Worm (Caenorhabditis elegans): ENCODE data around the gene cutl-1.

cutl-1 gene

DNA sequence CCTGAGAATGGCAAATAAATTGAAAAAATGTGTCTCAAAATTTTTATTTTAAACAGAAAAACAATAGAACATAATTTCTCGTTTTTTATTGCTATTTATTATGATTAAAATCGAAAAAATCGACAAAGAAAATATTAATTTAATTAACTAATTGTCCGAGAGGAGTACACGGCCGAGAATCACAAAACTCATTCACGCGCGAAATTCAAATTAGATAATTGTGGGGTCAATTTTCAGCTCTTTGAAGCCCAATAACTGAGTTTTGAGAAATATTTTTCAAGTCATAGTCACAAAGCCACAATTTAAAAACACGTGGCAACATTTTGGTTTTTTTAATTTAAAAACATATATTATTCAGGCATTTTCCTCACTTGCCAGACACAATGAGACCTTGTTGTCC lies 3.2 kb upstream of the cutl-1 start:
- TF ChIP-seq blmp-1 (tag; optimal IDR thresholded peaks at IDR 0.05) (no peak), ces-1 (GFP tag; optimal IDR thresholded peaks at IDR 0.05) (peak; percentile 68)

DNA sequence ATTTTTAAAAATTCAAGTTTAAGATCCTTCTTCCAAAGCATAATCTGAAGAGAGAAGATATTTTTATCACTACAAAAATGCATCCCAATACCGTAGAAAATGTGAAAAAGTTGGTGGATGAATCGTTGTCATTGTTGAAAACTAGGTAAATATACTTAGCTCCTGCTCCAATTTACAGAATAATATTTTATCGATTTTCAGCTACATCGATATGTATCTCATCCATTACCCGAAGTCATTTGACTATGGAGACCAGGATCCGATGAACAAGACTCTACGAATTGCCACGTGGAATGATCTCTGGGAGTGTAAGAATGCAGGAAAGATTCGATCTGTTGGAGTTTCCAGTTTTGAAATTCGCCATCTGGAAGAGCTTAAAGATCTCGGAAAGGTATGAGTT lies 2.5 kb upstream of the cutl-1 start:
- TF ChIP-seq unc-62 (GFP tag; optimal IDR thresholded peaks at IDR 0.05) (no peak), ces-1 (GFP tag; optimal IDR thresholded peaks at IDR 0.05) (no peak), zip-8 (tag; optimal IDR thresholded peaks at IDR 0.05) (no peak), M03D4.4 (tag; optimal IDR thresholded peaks at IDR 0.05) (no peak), nhr-237 (tag; optimal IDR thresholded peaks at IDR 0.05) (no peak), unc-39 (tag; optimal IDR thresholded peaks at IDR 0.05) (no peak), sptf-1 (tag; optimal IDR thresholded peaks at IDR 0.05) (no peak), nhr-28 (tag; optimal IDR thresholded peaks at IDR 0.05) (no peak), cnd-1 (tag; optimal IDR thresholded peaks at IDR 0.05) (no peak)

- TF ChIP-seq mab-5 (tag; optimal IDR thresholded peaks at IDR 0.05) (no peak), ham-2 (GFP tag; optimal IDR thresholded peaks at IDR 0.05) (no peak), blmp-1 (tag; optimal IDR thresholded peaks at IDR 0.05) (no peak), hlh-1 (tag; optimal IDR thresholded peaks at IDR 0.05) (no peak), sptf-1 (tag; optimal IDR thresholded peaks at IDR 0.05) (no peak), bed-3 (GFP tag; optimal IDR thresholded peaks at IDR 0.05) (no peak), nhr-12 (tag; optimal IDR thresholded peaks at IDR 0.05) (no peak), lin-32 (GFP tag; optimal IDR thresholded peaks at IDR 0.05) (no peak), unc-120 (tag; optimal IDR thresholded peaks at IDR 0.05; ENCODE audit: poor library complexity, severe bottlenecking) (no peak), nhr-2 (tag; optimal IDR thresholded peaks at IDR 0.05) (no peak), ceh-83 (GFP tag; optimal IDR thresholded peaks at IDR 0.05) (no peak), pha-4 (tag; optimal IDR thresholded peaks at IDR 0.05) (no peak), snpc-4 (tag; optimal IDR thresholded peaks at IDR 0.05) (no peak), sem-2 (GFP tag; optimal IDR thresholded peaks at IDR 0.05) (no peak), nhr-76 (tag; optimal IDR thresholded peaks at IDR 0.05) (no peak), unc-62 (GFP tag; optimal IDR thresholded peaks at IDR 0.05) (no peak)
Measured at ce11 chrV:13407913-13408312, 2.0 kb upstream of the cutl-1 start, which contains the start of gene F53F1.3. Gene F53F1.3, plus strand, starts transcription at chrV:13408242.

- no peak for TF ChIP-seq ceh-39 (tag; optimal IDR thresholded peaks at IDR 0.05)
- TF ChIP-seq elt-3 (tag; optimal IDR thresholded peaks at IDR 0.05): no peak
- TF ChIP-seq lin-13 (tag; optimal IDR thresholded peaks at IDR 0.05): no peak
Measured at ce11 chrV:13406511-13406910, 597 bp upstream of the cutl-1 start, which contains the start of gene F53F1.2. Gene F53F1.2, plus strand, starts transcription at chrV:13406816.

- no peak for TF ChIP-seq bed-3 (GFP tag; optimal IDR thresholded peaks at IDR 0.05)
- TF ChIP-seq unc-39 (tag; optimal IDR thresholded peaks at IDR 0.05): no peak
- TF ChIP-seq ceh-39 (tag; optimal IDR thresholded peaks at IDR 0.05): no peak
- no peak for TF ChIP-seq blmp-1 (tag; optimal IDR thresholded peaks at IDR 0.05)
- TF ChIP-seq sem-2 (GFP tag; optimal IDR thresholded peaks at IDR 0.05): no peak
- peak; percentile 56 for TF ChIP-seq hlh-1 (tag; optimal IDR thresholded peaks at IDR 0.05)
- TF ChIP-seq ceh-83 (GFP tag; optimal IDR thresholded peaks at IDR 0.05): no peak
- no peak for TF ChIP-seq sptf-1 (tag; optimal IDR thresholded peaks at IDR 0.05)
- TF ChIP-seq ztf-11 (tag; optimal IDR thresholded peaks at IDR 0.05): no peak
- no peak for TF ChIP-seq elt-3 (tag; optimal IDR thresholded peaks at IDR 0.05)
- no peak for TF ChIP-seq M03D4.4 (tag; optimal IDR thresholded peaks at IDR 0.05)
- no peak for TF ChIP-seq drap-1 (GFP tag; optimal IDR thresholded peaks at IDR 0.05)
- TF ChIP-seq unc-62 (GFP tag; optimal IDR thresholded peaks at IDR 0.05): peak; percentile 58
- TF ChIP-seq nhr-237 (tag; optimal IDR thresholded peaks at IDR 0.05): no peak
- no peak for TF ChIP-seq tbx-8 (GFP tag; optimal IDR thresholded peaks at IDR 0.05)
- no peak for TF ChIP-seq nhr-12 (tag; optimal IDR thresholded peaks at IDR 0.05)
- TF ChIP-seq flh-1 (GFP tag; optimal IDR thresholded peaks at IDR 0.05): no peak
- peak; percentile 24 for TF ChIP-seq unc-120 (tag; optimal IDR thresholded peaks at IDR 0.05; ENCODE audit: poor library complexity, severe bottlenecking)
- TF ChIP-seq elt-1 (tag; optimal IDR thresholded peaks at IDR 0.05; ENCODE audit: borderline replicate concordance, insufficient read depth): no peak
- no peak for TF ChIP-seq snpc-4 (tag; optimal IDR thresholded peaks at IDR 0.05)
- no peak for TF ChIP-seq zip-8 (tag; optimal IDR thresholded peaks at IDR 0.05)
- TF ChIP-seq ceh-43 (GFP tag; optimal IDR thresholded peaks at IDR 0.05): no peak
- peak; percentile 9 for TF ChIP-seq cnd-1 (tag; optimal IDR thresholded peaks at IDR 0.05)
- no peak for TF ChIP-seq lin-13 (tag; optimal IDR thresholded peaks at IDR 0.05)
- TF ChIP-seq ham-2 (GFP tag; optimal IDR thresholded peaks at IDR 0.05): no peak
- no peak for TF ChIP-seq lin-32 (GFP tag; optimal IDR thresholded peaks at IDR 0.05)
- no peak for TF ChIP-seq mep-1 (tag; optimal IDR thresholded peaks at IDR 0.05)
Measured at ce11 chrV:13402524-13402923, 3.4 kb downstream of the cutl-1 start.

Data from whole organism, mixed stage, embryonic.